Fruit fly (Drosophila melanogaster): ENCODE measurements around the gene CG32201.

DNA sequence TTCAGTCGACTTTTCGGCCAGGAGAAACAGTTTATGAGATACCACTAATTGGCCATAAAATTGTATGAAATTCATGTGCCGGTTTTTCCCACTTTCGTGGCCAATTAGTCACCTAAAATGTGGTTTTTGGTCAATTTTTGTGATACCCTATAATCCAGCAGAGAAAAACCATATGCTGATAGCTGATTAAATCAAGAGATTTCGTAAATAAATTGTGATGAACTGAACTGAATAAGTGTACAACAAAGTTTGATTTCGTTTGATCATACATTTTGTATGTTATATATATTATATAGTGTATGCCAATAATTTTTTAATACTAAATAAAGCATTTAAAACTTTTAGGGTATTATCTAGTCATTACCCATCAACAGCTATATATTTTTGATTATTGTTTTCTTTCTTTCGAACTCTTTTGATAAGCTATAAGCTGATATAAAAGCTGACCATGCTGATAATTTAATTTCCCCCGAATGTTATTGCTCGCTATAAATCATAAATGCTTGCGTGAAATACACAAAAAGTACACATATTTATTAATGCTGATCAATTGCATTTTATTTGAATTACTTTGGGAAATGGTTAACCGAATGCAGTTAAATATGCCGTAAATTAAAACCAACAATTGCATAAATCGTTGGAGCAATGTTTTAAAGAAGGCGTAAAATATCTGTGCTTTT is 25.5 kb downstream of the CG32201 start:
- TF ChIP-seq CG14711 (tag; optimal IDR thresholded peaks at IDR 0.05), result no peak
- TF ChIP-seq tj (GFP tag; optimal IDR thresholded peaks at IDR 0.05), result peak; percentile 87
- no peak for TF ChIP-seq pad (GFP tag; optimal IDR thresholded peaks at IDR 0.05)
- no peak for TF ChIP-seq toe (GFP tag; optimal IDR thresholded peaks at IDR 0.05)
- no peak for TF ChIP-seq Hr96 (GFP tag; optimal IDR thresholded peaks at IDR 0.05)
- no peak for TF ChIP-seq CG11617 (GFP tag; optimal IDR thresholded peaks at IDR 0.05)
- no peak for TF ChIP-seq CG5204 (GFP tag; optimal IDR thresholded peaks at IDR 0.05)
- TF ChIP-seq CG33017 (tag; optimal IDR thresholded peaks at IDR 0.05), result no peak
- no peak for TF ChIP-seq ovo (GFP tag; optimal IDR thresholded peaks at IDR 0.05)
- TF ChIP-seq cnc (optimal IDR thresholded peaks at IDR 0.05), result no peak
- no peak for TF ChIP-seq Crg-1 (GFP tag; optimal IDR thresholded peaks at IDR 0.05)
